Worm (Caenorhabditis elegans): ENCODE results near the gene T05A8.1.

The T05A8.1 gene

ce11 chrII:2684783-2685182 lies 25.1 kb downstream of the T05A8.1 start:
- TF ChIP-seq akir-1 (GFP tag; optimal IDR thresholded peaks at IDR 0.05) (no peak), C17E4.6 (GFP tag; IDR thresholded peaks at IDR 0.05) (no peak), egrh-3 (GFP tag; IDR thresholded peaks at IDR 0.05) (no peak), sdz-38 (tag; optimal IDR thresholded peaks at IDR 0.05) (no peak)

ce11 chrII:2684208-2684607 lies 25.6 kb downstream of the T05A8.1 start, which contains the start of gene ceh-87:
Gene ceh-87, minus strand, starts transcription at chrII:2684308.
- TF ChIP-seq lin-40 (tag; optimal IDR thresholded peaks at IDR 0.05) (no peak), mxl-1 (tag; optimal IDR thresholded peaks at IDR 0.05) (no peak), cebp-1 (GFP tag; IDR thresholded peaks at IDR 0.05) (no peak), cebp-1 (tag; optimal IDR thresholded peaks at IDR 0.05) (no peak), tbp1 (GFP tag; optimal IDR thresholded peaks at IDR 0.05) (no peak), aptf-3 (GFP tag; IDR thresholded peaks at IDR 0.05) (no peak), Y79H2A.3 (GFP tag; conservative IDR thresholded peaks at IDR 0.05) (no peak), F23B12.7 (tag; optimal IDR thresholded peaks at IDR 0.05; ENCODE audit: insufficient read depth) (no peak), madf-3 (GFP tag; IDR thresholded peaks at IDR 0.05) (no peak), die-1 (tag; optimal IDR thresholded peaks at IDR 0.05) (no peak), ceh-91 (GFP tag; IDR thresholded peaks at IDR 0.05) (no peak), sdz-38 (tag; optimal IDR thresholded peaks at IDR 0.05) (no peak), nhr-80 (tag; optimal IDR thresholded peaks at IDR 0.05) (no peak), sptf-2 (GFP tag; optimal IDR thresholded peaks at IDR 0.05) (no peak), egrh-3 (GFP tag; IDR thresholded peaks at IDR 0.05) (no peak), bed-1 (GFP tag; IDR thresholded peaks at IDR 0.05) (no peak), hlh-26 (GFP tag; conservative IDR thresholded peaks at IDR 0.05) (no peak), Y56A3A.18 (GFP tag; IDR thresholded peaks at IDR 0.05) (no peak)

DNA sequence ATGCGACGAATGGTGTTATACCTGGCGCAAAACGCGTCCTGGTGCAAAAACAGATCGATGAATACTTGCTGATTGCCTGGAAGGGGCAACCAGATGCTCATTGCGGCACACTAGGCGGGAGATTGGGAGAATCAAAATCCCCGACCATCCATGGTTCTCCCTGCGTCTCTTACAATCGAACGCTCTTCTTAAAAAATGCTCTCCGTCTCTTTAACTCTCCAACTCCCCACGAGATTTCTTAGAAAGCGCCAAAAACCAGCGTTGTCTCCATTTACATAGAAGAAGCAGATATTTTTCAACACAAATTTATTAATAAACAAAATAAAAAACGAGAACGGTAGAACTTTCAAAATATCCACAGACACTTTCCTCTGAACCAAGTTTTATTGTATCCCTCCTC lies 28.7 kb downstream of the T05A8.1 start, which contains the start of gene F34D6.1:
Gene F34D6.1 (minus strand): TSS at position 101 of the 400 bp plus-strand sequence.
- TF ChIP-seq ztf-3 (GFP tag; optimal IDR thresholded peaks at IDR 0.05) (no peak), ceh-100 (GFP tag; IDR thresholded peaks at IDR 0.05) (no peak), unc-62 (GFP tag; optimal IDR thresholded peaks at IDR 0.05) (no peak), bed-2 (GFP tag; IDR thresholded peaks at IDR 0.05) (no peak), cebp-1 (GFP tag; IDR thresholded peaks at IDR 0.05) (no peak), cebp-1 (tag; optimal IDR thresholded peaks at IDR 0.05) (no peak), snpc-3.4 (tag; optimal IDR thresholded peaks at IDR 0.05) (no peak), akir-1 (GFP tag; optimal IDR thresholded peaks at IDR 0.05) (no peak), mel-28 (tag; optimal IDR thresholded peaks at IDR 0.05; ENCODE audit: borderline replicate concordance) (no peak), aptf-2 (GFP tag; conservative IDR thresholded peaks at IDR 0.05) (no peak), B0019.2 (GFP tag; conservative IDR thresholded peaks at IDR 0.05) (no peak), xnd-1 (tag; optimal IDR thresholded peaks at IDR 0.05) (no peak), hrde-1 (tag; optimal IDR thresholded peaks at IDR 0.05; ENCODE audit: borderline replicate concordance) (no peak), let-526 (GFP tag; IDR thresholded peaks at IDR 0.05) (no peak), F52B5.7 (tag; optimal IDR thresholded peaks at IDR 0.05) (no peak), sdz-38 (tag; optimal IDR thresholded peaks at IDR 0.05) (no peak), nfya-1 (tag; optimal IDR thresholded peaks at IDR 0.05; ENCODE audit: borderline replicate concordance, insufficient read depth) (no peak)

DNA sequence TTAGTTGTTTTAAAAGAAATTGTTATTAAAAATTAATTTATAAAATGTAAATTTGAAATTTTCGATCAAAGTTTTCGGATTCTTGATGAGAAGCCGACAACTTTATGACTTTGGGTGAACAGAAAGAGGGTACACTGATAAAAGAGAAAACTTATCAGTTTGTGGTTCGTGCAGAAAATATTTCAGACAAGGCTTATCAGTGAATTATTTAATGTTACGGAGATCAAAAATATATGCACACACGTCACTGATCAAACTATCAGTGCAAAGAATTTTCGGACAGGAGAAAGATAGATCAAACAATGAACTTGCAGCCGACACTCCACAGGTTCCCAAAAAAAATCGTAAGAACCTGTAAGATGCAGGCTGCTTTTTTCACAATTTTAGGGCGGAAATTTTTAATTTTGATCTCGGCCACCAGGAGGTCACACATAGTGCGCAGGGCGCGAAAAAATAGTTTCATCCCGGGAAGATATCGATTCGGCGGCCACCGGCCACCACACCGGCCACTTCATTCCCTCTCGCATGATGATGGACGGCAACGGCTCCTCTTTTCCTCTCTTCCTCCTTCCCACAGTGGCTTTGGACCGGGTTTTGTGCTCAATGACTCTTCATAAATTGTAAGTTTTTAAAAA lies 32.2 kb downstream of the T05A8.1 start, which contains the start of gene F22E5.17:
Gene F22E5.17 (plus strand): TSS at position 508 of the 635 bp plus-strand sequence.
- TF ChIP-seq F57A8.1 (GFP tag; optimal IDR thresholded peaks at IDR 0.05) (no peak), aptf-3 (GFP tag; IDR thresholded peaks at IDR 0.05) (no peak), unc-62 (GFP tag; optimal IDR thresholded peaks at IDR 0.05) (no peak), attf-6 (GFP tag; IDR thresholded peaks at IDR 0.05) (no peak), bed-1 (GFP tag; IDR thresholded peaks at IDR 0.05) (no peak), lin-40 (tag; optimal IDR thresholded peaks at IDR 0.05) (no peak), madf-3 (GFP tag; IDR thresholded peaks at IDR 0.05) (no peak), xnd-1 (tag; optimal IDR thresholded peaks at IDR 0.05) (no peak), atf-7 (tag; optimal IDR thresholded peaks at IDR 0.05) (peak; percentile 36), nhr-90 (tag; optimal IDR thresholded peaks at IDR 0.05) (no peak), cebp-2 (GFP tag; IDR thresholded peaks at IDR 0.05) (no peak), Y95B8A.8 (GFP tag; IDR thresholded peaks at IDR 0.05) (no peak), lin-35 (GFP tag; optimal IDR thresholded peaks at IDR 0.05) (no peak), efl-1 (GFP tag; optimal IDR thresholded peaks at IDR 0.05) (peak; percentile 63), tbp1 (GFP tag; optimal IDR thresholded peaks at IDR 0.05) (no peak), nhr-27 (tag; optimal IDR thresholded peaks at IDR 0.05) (no peak), hrde-1 (tag; optimal IDR thresholded peaks at IDR 0.05; ENCODE audit: borderline replicate concordance) (no peak), lsl-1 (GFP tag; optimal IDR thresholded peaks at IDR 0.05) (no peak)
